Worm (Caenorhabditis elegans) whole organism, mixed stage, embryonic: ENCODE measurements around the gene nhr-238.

Experiments used
- blmp-1 ChIP-seq: fragments of 150-350 bp; optimal IDR thresholded peaks from 2 replicates; lab custom pipeline; 2014; ENCODE audit warnings: missing biosample characterization, missing genetic modification characterization
- lin-13 ChIP-seq: fragments of 150-350 bp; optimal IDR thresholded peaks from 2 replicates; lab custom pipeline; 2014; ENCODE audit warnings: missing biosample characterization, missing genetic modification characterization
- mab-5 ChIP-seq: fragments of 150-350 bp; optimal IDR thresholded peaks from 2 replicates; lab custom pipeline; 2014; ENCODE audit warnings: missing biosample characterization, missing genetic modification characterization
- mep-1 ChIP-seq: fragments of 150-350 bp; optimal IDR thresholded peaks from 2 replicates; lab custom pipeline; 2017; ENCODE audit warnings: missing biosample characterization, missing genetic modification reagents, missing genetic modification characterization, inconsistent platforms
- nhr-76 ChIP-seq: sonication (generic microtip); optimal IDR thresholded peaks from 2 replicates; lab custom pipeline; 2017; ENCODE audit warnings: missing biosample characterization, missing genetic modification characterization
- pha-4 ChIP-seq: fragments of 150-350 bp; optimal IDR thresholded peaks from 2 replicates; lab custom pipeline; 2018; ENCODE audit warnings: missing biosample characterization, missing genetic modification reagents, missing genetic modification characterization
- unc-39 ChIP-seq: fragments of 150-350 bp; optimal IDR thresholded peaks from 2 replicates; lab custom pipeline; 2014; ENCODE audit warnings: missing biosample characterization, missing genetic modification characterization
- unc-62 ChIP-seq: fragments of 150-350 bp; optimal IDR thresholded peaks from 2 replicates; lab custom pipeline; 2014; ENCODE audit warnings: missing biosample characterization, missing genetic modification reagents, missing genetic modification characterization

ce11 chrV:1629329-1629728 lies at the start of gene nhr-238:
- TF ChIP-seq lin-13 (tag; lab: Kevin White, UChicago) = no peak
- no peak for TF ChIP-seq unc-62 (GFP tag; lab: Kevin White, UChicago)
- TF ChIP-seq mab-5 = no peak
- TF ChIP-seq pha-4 (tag; lab: Kevin White, UChicago) = no peak
- no peak for TF ChIP-seq nhr-76
- no peak for TF ChIP-seq unc-39 (tag; lab: Kevin White, UChicago)
- TF ChIP-seq mep-1 = no peak
- TF ChIP-seq blmp-1 (tag; lab: Kevin White, UChicago) = no peak
